Fruit fly (Drosophila melanogaster): ENCODE results near the gene CG18170.

CG18170 gene

DNA sequence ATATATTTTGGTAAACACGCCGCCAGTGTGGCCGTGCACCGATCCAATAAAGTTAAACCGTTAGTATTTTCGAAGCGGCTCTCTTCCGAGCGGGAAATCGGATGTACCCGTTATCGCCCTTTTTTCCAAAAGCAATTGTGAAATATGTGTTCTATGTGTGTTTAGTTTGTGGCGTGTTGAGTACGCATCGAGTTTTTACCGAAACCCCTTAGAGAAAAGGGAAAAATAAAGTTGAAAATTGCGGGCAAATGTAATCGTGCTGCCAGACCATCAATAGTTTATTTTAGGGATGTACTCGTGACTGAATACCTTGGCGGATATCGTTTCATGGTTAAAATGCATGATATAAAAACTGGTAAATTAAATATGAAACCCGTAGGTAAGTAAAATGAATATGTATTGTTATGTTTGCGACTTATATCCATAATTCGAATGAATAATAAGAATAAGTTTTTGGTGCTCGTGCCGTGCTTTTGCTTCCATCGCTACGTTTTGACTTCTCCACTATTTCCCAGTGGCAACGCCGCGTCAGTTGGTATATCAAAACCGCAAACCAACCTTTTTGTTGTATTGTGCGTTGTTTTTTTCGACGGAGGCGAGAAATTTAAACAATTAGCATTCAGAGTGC, 36.5 kb downstream of the CG18170 start, which contains the start of the genes Mettl2 and Bgb (continued):
- TF ChIP-seq CG10543 (GFP tag; optimal IDR thresholded peaks at IDR 0.05) (peak; percentile 51), CG2116 (GFP tag; optimal IDR thresholded peaks at IDR 0.05) (peak; percentile 53), CG43689 (GFP tag; IDR thresholded peaks at IDR 0.05) (no peak), lmd (GFP tag; IDR thresholded peaks at IDR 0.05) (peak; percentile 89), Dip2 (GFP tag; IDR thresholded peaks at IDR 0.05) (no peak), Oaz (GFP tag; IDR thresholded peaks at IDR 0.05) (peak; percentile 49), CG3163 (GFP tag; optimal IDR thresholded peaks at IDR 0.05) (peak; percentile 49), CG13123 (GFP tag; optimal IDR thresholded peaks at IDR 0.05) (peak; percentile 50), klu (GFP tag; IDR thresholded peaks at IDR 0.05) (peak; percentile 86), CG10274 (GFP tag; optimal IDR thresholded peaks at IDR 0.05) (peak; percentile 26), CG10462 (GFP tag; optimal IDR thresholded peaks at IDR 0.05) (peak; percentile 6), Sox102F (GFP tag; optimal IDR thresholded peaks at IDR 0.05) (peak; percentile 60), Ssrp (tag; optimal IDR thresholded peaks at IDR 0.05) (peak; percentile 73), CG17186 (GFP tag; optimal IDR thresholded peaks at IDR 0.05) (peak; percentile 53), kay (GFP tag; optimal IDR thresholded peaks at IDR 0.05) (peak; percentile 74), run (tag; optimal IDR thresholded peaks at IDR 0.05) (peak; percentile 81), twi (tag; optimal IDR thresholded peaks at IDR 0.05) (peak; percentile 59), CG6813 (GFP tag; optimal IDR thresholded peaks at IDR 0.05) (no peak), CG17829 (tag; optimal IDR thresholded peaks at IDR 0.05) (peak; percentile 77), slp2 (GFP tag; optimal IDR thresholded peaks at IDR 0.05) (peak; percentile 66), CG4730 (GFP tag; IDR thresholded peaks at IDR 0.05) (peak; percentile 77), sob (GFP tag; IDR thresholded peaks at IDR 0.05) (peak; percentile 82), sens-2 (GFP tag; IDR thresholded peaks at IDR 0.05) (no peak), jing (GFP tag; optimal IDR thresholded peaks at IDR 0.05) (no peak), ham (GFP tag; IDR thresholded peaks at IDR 0.05) (0 out of 2 replicates have a peak, but pooled peaks have one; percentile 31), CG6272 (GFP tag; IDR thresholded peaks at IDR 0.05) (peak; percentile 89), BtbVII (GFP tag; optimal IDR thresholded peaks at IDR 0.05) (peak; percentile 8), bab2 (GFP tag; optimal IDR thresholded peaks at IDR 0.05) (peak; percentile 79), tx (GFP tag; optimal IDR thresholded peaks at IDR 0.05) (peak; percentile 76), wor (GFP tag; IDR thresholded peaks at IDR 0.05) (peak; percentile 53), CG18262 (tag; optimal IDR thresholded peaks at IDR 0.05) (peak; percentile 72), sc (optimal IDR thresholded peaks at IDR 0.05) (no peak), sc (GFP tag; optimal IDR thresholded peaks at IDR 0.05) (no peak), Six4 (GFP tag; optimal IDR thresholded peaks at IDR 0.05) (peak; percentile 63), en (GFP tag; optimal IDR thresholded peaks at IDR 0.05) (peak; percentile 53), hth (optimal IDR thresholded peaks at IDR 0.05) (no peak), ATbp (GFP tag; optimal IDR thresholded peaks at IDR 0.05) (no peak), zfh2 (GFP tag; optimal IDR thresholded peaks at IDR 0.05) (peak; percentile 91), repo (GFP tag; optimal IDR thresholded peaks at IDR 0.05) (peak; percentile 45), wek (GFP tag; optimal IDR thresholded peaks at IDR 0.05) (no peak), Awh (GFP tag; IDR thresholded peaks at IDR 0.05) (peak; percentile 25; the same call in 1 of the 2 replicates), CG8281 (tag; optimal IDR thresholded peaks at IDR 0.05) (no peak), Ets97D (GFP tag; optimal IDR thresholded peaks at IDR 0.05) (peak; percentile 69), gcm2 (GFP tag; optimal IDR thresholded peaks at IDR 0.05) (no peak), Dip3 (GFP tag; optimal IDR thresholded peaks at IDR 0.05) (peak; percentile 80), pho (GFP tag; optimal IDR thresholded peaks at IDR 0.05) (peak; percentile 84), Sry-δ (GFP tag; optimal IDR thresholded peaks at IDR 0.05) (peak; percentile 96), h (optimal IDR thresholded peaks at IDR 0.05) (no peak), Xbp1 (GFP tag; optimal IDR thresholded peaks at IDR 0.05) (peak; percentile 87), ken (GFP tag; IDR thresholded peaks at IDR 0.05) (peak; percentile 76), ro (GFP tag; IDR thresholded peaks at IDR 0.05) (peak; percentile 66), CG2199 (GFP tag; IDR thresholded peaks at IDR 0.05) (no peak), Lpt (GFP tag; optimal IDR thresholded peaks at IDR 0.05) (no peak)

All from whole organism, embryonic.